Worm (Caenorhabditis elegans) whole organism, L1 larva: Measurements from ENCODE around the gene rpn-5.

Experiments
- C04F5.9 ChIP-seq: sonication (generic microtip); optimal IDR thresholded peaks from 2 replicates; lab custom pipeline; 2016; ENCODE audit warnings: missing genetic modification characterization, missing compliant biosample characterization
- C16A3.4 ChIP-seq: fragments of 150-350 bp; optimal IDR thresholded peaks from 2 replicates; lab custom pipeline; 2014; ENCODE audit warnings: missing biosample characterization, missing genetic modification characterization
- C34B4.2 ChIP-seq: sonication (generic microtip); optimal IDR thresholded peaks from 2 replicates; lab custom pipeline; 2017; ENCODE audit warnings: mild to moderate bottlenecking, missing genetic modification characterization, missing compliant biosample characterization
- F16B12.6 ChIP-seq: fragments of 150-350 bp; optimal IDR thresholded peaks from 2 replicates; lab custom pipeline; 2014; ENCODE audit warnings: missing biosample characterization, missing genetic modification characterization
- Y116A8C.19 ChIP-seq: sonication (generic microtip); optimal IDR thresholded peaks from 2 replicates; lab custom pipeline; 2016; ENCODE audit warnings: missing compliant biosample characterization, missing genetic modification characterization, borderline replicate concordance
- aly-2 ChIP-seq: fragments of 150-350 bp; optimal IDR thresholded peaks from 2 replicates; lab custom pipeline; 2014; ENCODE audit warnings: missing biosample characterization, missing genetic modification characterization
- blmp-1 ChIP-seq: fragments of 150-350 bp; optimal IDR thresholded peaks from 2 replicates; lab custom pipeline; 2014; ENCODE audit warnings: missing biosample characterization, missing genetic modification characterization
- ceh-8 ChIP-seq: fragments of 200-800 bp; sonication (Bioruptor generic); optimal IDR thresholded peaks from 2 replicates; lab custom pipeline; 2018; ENCODE audit warnings: mild to moderate bottlenecking, missing genetic modification characterization, moderate library complexity, missing compliant biosample characterization
- ces-1 ChIP-seq: fragments of 150-350 bp; optimal IDR thresholded peaks from 2 replicates; lab custom pipeline; 2014; ENCODE audit warnings: missing biosample characterization, missing genetic modification reagents, missing genetic modification characterization
- dsc-1 ChIP-seq: sonication (generic microtip); optimal IDR thresholded peaks from 2 replicates; lab custom pipeline; 2016; ENCODE audit warnings: mild to moderate bottlenecking, missing genetic modification characterization, missing compliant biosample characterization
- efl-1 ChIP-seq, 4 experiments: fragments of 150-350 bp; optimal IDR thresholded peaks in 3 of 4; peaks in 1 of 4; 1 replicate in 1 of 4; 2 replicates in 3 of 4; lab custom pipeline; 2014; ENCODE audit warnings: missing biosample characterization in 2 of 4, missing genetic modification characterization in 2 of 4, missing genetic modification reagents in 2 of 4
- efl-3 ChIP-seq: fragments of 200-800 bp; sonication (Bioruptor generic); optimal IDR thresholded peaks from 2 replicates; lab custom pipeline; 2018; ENCODE audit warnings: mild to moderate bottlenecking, missing genetic modification characterization, missing compliant biosample characterization
- egl-13 ChIP-seq: sonication (generic microtip); optimal IDR thresholded peaks from 2 replicates; lab custom pipeline; 2016; ENCODE audit warnings: missing genotype, missing genetic modification reagents, missing genetic modification characterization, missing compliant biosample characterization
- elt-2 ChIP-seq: sonication (generic microtip); optimal IDR thresholded peaks from 2 replicates; lab custom pipeline; 2016; ENCODE audit warnings: missing genetic modification characterization, mild to moderate bottlenecking, inconsistent platforms, missing compliant biosample characterization, missing genetic modification reagents
- elt-3 ChIP-seq, 6 experiments: fragments of 150-350 bp in 1 of 6; sonication (generic microtip); optimal IDR thresholded peaks; 2 replicates each; lab custom pipeline; 2017 to 2018; ENCODE audit warnings: missing biosample characterization in 6 of 6, missing genetic modification characterization in 6 of 6, inconsistent platforms in 1 of 6
- ets-5 ChIP-seq: fragments of 200-800 bp; sonication (Bioruptor generic); IDR thresholded peaks from 2 replicates; pipeline ENCODE4 v1.3.6; 2022; ENCODE audit warnings: missing genetic modification characterization, missing compliant biosample characterization
- fkh-10 ChIP-seq: sonication (generic microtip); optimal IDR thresholded peaks from 2 replicates; lab custom pipeline; 2017; ENCODE audit warnings: missing biosample characterization, missing genetic modification reagents, missing genetic modification characterization
- grh-1 ChIP-seq: fragments of 200-800 bp; sonication (Bioruptor generic); IDR thresholded peaks from 2 replicates; pipeline ENCODE4 v1.3.6; 2022; ENCODE audit warnings: missing genetic modification reagents, missing genetic modification characterization, missing compliant biosample characterization
- hlh-4 ChIP-seq: sonication (generic microtip); optimal IDR thresholded peaks from 2 replicates; lab custom pipeline; 2016; ENCODE audit warnings: mild to moderate bottlenecking, missing genetic modification characterization, missing compliant biosample characterization
- irx-1 ChIP-seq: sonication (generic microtip); optimal IDR thresholded peaks from 2 replicates; lab custom pipeline; 2016; ENCODE audit warnings: missing genetic modification characterization, missing compliant biosample characterization
- isw-1 ChIP-seq: fragments of 200-800 bp; sonication (Bioruptor generic); IDR thresholded peaks from 2 replicates; pipeline ENCODE4 v1.3.6; 2022; ENCODE audit warnings: missing genetic modification characterization, missing compliant biosample characterization
- lin-13 ChIP-seq: fragments of 150-350 bp; optimal IDR thresholded peaks from 2 replicates; lab custom pipeline; 2014; ENCODE audit warnings: missing biosample characterization, missing genetic modification reagents, missing genetic modification characterization
- lin-14 ChIP-seq: fragments of 200-800 bp; sonication (Bioruptor generic); optimal IDR thresholded peaks from 2 replicates; lab custom pipeline; 2018; ENCODE audit warnings: mild to moderate bottlenecking, missing genetic modification characterization, moderate library complexity, missing compliant biosample characterization
- lin-15B ChIP-seq: fragments of 150-350 bp; sonication (generic microtip); optimal IDR thresholded peaks from 3 replicates; lab custom pipeline; 2014; ENCODE audit warnings: missing biosample characterization, missing genetic modification characterization
- lin-35 ChIP-seq, 2 experiments: fragments of 150-350 bp; optimal IDR thresholded peaks; 2 replicates each; lab custom pipeline; 2014; ENCODE audit warnings: missing biosample characterization in 2 of 2, missing genetic modification characterization in 2 of 2, missing genetic modification reagents in 2 of 2
- mdl-1 ChIP-seq, 2 experiments: fragments of 150-350 bp; optimal IDR thresholded peaks; 2 replicates each; lab custom pipeline; 2014 to 2017; ENCODE audit warnings: missing biosample characterization in 2 of 2, missing genetic modification characterization in 2 of 2, inconsistent platforms in 1 of 2
- nhr-11 ChIP-seq: fragments of 150-350 bp; optimal IDR thresholded peaks from 2 replicates; lab custom pipeline; 2014; ENCODE audit warnings: missing biosample characterization, missing genetic modification characterization
- nhr-12 ChIP-seq: sonication (generic microtip); optimal IDR thresholded peaks from 2 replicates; lab custom pipeline; 2017; ENCODE audit warnings: missing biosample characterization, missing genetic modification characterization
- nhr-19 ChIP-seq: fragments of 200-800 bp; sonication (Bioruptor generic); conservative IDR thresholded peaks from 2 replicates; pipeline ENCODE4 v1.3.6; 2022; ENCODE audit warnings: missing genetic modification characterization, missing compliant biosample characterization
- nhr-20 ChIP-seq: sonication (generic microtip); optimal IDR thresholded peaks from 2 replicates; lab custom pipeline; 2016; ENCODE audit warnings: mild to moderate bottlenecking, missing genetic modification characterization, missing compliant biosample characterization
- nhr-237 ChIP-seq: fragments of 150-350 bp; optimal IDR thresholded peaks from 2 replicates; lab custom pipeline; 2014; ENCODE audit warnings: missing biosample characterization, missing genetic modification characterization
- nhr-47 ChIP-seq: sonication (generic microtip); optimal IDR thresholded peaks from 2 replicates; lab custom pipeline; 2016; ENCODE audit warnings: mild to moderate bottlenecking, missing genetic modification characterization, moderate library complexity, missing compliant biosample characterization
- nhr-71 ChIP-seq: sonication (generic microtip); optimal IDR thresholded peaks from 2 replicates; lab custom pipeline; 2016; ENCODE audit warnings: mild to moderate bottlenecking, missing genetic modification characterization, moderate library complexity, missing compliant biosample characterization
- nhr-76 ChIP-seq: sonication (generic microtip); optimal IDR thresholded peaks from 2 replicates; lab custom pipeline; 2017; ENCODE audit warnings: missing biosample characterization, missing genetic modification characterization
- nhr-85 ChIP-seq: sonication (generic microtip); peaks from one replicate; lab custom pipeline; 2016; ENCODE audit warnings: missing genetic modification characterization, inconsistent platforms, missing compliant biosample characterization
- nhr-90 ChIP-seq: sonication (generic microtip); optimal IDR thresholded peaks from 2 replicates; lab custom pipeline; 2016; ENCODE audit warnings: mild to moderate bottlenecking, missing genetic modification characterization, missing compliant biosample characterization; ENCODE audit not compliant: poor library complexity
- pag-3 ChIP-seq: sonication (generic microtip); optimal IDR thresholded peaks from 2 replicates; lab custom pipeline; 2017; ENCODE audit warnings: missing genetic modification characterization, mild to moderate bottlenecking, missing compliant biosample characterization, antibody characterized with exemption, borderline replicate concordance; ENCODE audit not compliant: insufficient read depth
- rnt-1 ChIP-seq: sonication (generic microtip); optimal IDR thresholded peaks from 2 replicates; lab custom pipeline; 2016; ENCODE audit warnings: mild to moderate bottlenecking, missing genetic modification characterization, moderate library complexity, missing compliant biosample characterization
- snu-23 ChIP-seq: sonication (generic microtip); optimal IDR thresholded peaks from 2 replicates; lab custom pipeline; 2016; ENCODE audit warnings: missing genetic modification characterization, missing compliant biosample characterization
- sox-4 ChIP-seq: sonication (generic microtip); optimal IDR thresholded peaks from 2 replicates; lab custom pipeline; 2016; ENCODE audit warnings: missing genetic modification characterization, missing compliant biosample characterization
- sptf-1 ChIP-seq: fragments of 150-350 bp; optimal IDR thresholded peaks from 2 replicates; lab custom pipeline; 2014; ENCODE audit warnings: missing biosample characterization, missing genetic modification characterization
- sup-37 ChIP-seq: fragments of 200-800 bp; sonication (Bioruptor generic); optimal IDR thresholded peaks from 2 replicates; lab custom pipeline; 2018; ENCODE audit warnings: mild to moderate bottlenecking, missing genetic modification characterization, missing compliant biosample characterization
- tbx-2 ChIP-seq: sonication (generic microtip); optimal IDR thresholded peaks from 2 replicates; lab custom pipeline; 2016; ENCODE audit warnings: missing genetic modification characterization, missing compliant biosample characterization
- unc-130 ChIP-seq: fragments of 150-350 bp; optimal IDR thresholded peaks from 2 replicates; lab custom pipeline; 2017; ENCODE audit warnings: missing biosample characterization, missing genetic modification characterization, inconsistent platforms
- unc-62 ChIP-seq: fragments of 150-350 bp; optimal IDR thresholded peaks from 2 replicates; lab custom pipeline; 2014; ENCODE audit warnings: missing biosample characterization, missing genetic modification reagents, missing genetic modification characterization
- unc-86 ChIP-seq: sonication (generic microtip); optimal IDR thresholded peaks from 2 replicates; lab custom pipeline; 2016; ENCODE audit warnings: missing genetic modification characterization, missing compliant biosample characterization
- unc-98 ChIP-seq: fragments of 200-800 bp; sonication (Bioruptor generic); IDR thresholded peaks from 2 replicates; pipeline ENCODE4 v1.3.6; 2022; ENCODE audit warnings: missing genetic modification characterization, missing compliant biosample characterization
- xbp-1 ChIP-seq: sonication (generic microtip); optimal IDR thresholded peaks from 2 replicates; lab custom pipeline; 2016; ENCODE audit warnings: missing genetic modification characterization, missing compliant biosample characterization
- zag-1 ChIP-seq: fragments of 150-350 bp; optimal IDR thresholded peaks from 2 replicates; lab custom pipeline; 2014; ENCODE audit warnings: missing biosample characterization, missing genetic modification characterization
- ztf-4 ChIP-seq: fragments of 150-350 bp; optimal IDR thresholded peaks from 2 replicates; lab custom pipeline; 2014; ENCODE audit warnings: missing biosample characterization, missing genetic modification characterization

Gene rpn-5

DNA sequence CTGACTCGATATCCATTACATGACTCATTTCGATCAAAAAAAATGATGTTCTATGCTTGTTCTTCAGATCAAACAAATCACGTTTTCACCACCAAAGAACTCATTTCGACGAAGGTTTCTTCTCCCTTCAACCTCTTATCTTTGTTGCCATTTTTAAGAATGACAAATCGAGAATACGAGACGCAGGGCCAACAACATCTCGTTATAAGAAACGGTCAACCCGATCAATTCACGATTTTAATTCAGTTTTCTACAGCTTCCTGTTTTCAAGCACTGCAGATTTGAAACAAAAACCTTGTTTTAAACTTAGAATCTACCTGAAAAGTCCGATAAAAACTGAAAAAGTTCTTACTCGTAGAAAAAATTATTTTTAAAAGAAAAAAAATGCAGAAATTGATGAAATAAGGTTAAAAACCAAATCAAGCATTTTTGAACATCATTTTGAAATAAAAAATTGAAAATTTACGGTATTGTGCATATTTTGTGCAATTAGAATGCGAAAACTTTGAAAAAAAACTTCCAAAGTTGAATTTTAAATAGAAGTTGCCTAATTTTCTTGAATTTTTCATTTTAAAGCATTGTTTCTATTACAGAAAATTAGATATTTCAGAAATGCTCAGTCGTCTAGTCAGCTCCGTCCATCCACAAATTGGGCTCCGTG is 43.4 kb upstream of the rpn-5 start, which contains the start of gene acs-11:
acs-11 (plus strand) TSS at position 611 of the 661 bp plus-strand sequence.
- TF ChIP-seq ztf-4 = no peak
- no peak for TF ChIP-seq F16B12.6 (tag; lab: Kevin White, UChicago)
- no peak for TF ChIP-seq elt-3 (tag; optimal IDR thresholded peaks at IDR 0.05; lab: Kevin White, UChicago)
- TF ChIP-seq nhr-12 (tag; lab: Kevin White, UChicago) = no peak
- TF ChIP-seq snu-23 (GFP tag; lab: Kevin White, UChicago) = peak; percentile 13
- no peak for TF ChIP-seq rnt-1
- no peak for TF ChIP-seq Y116A8C.19
- no peak for TF ChIP-seq nhr-47 (tag; lab: Kevin White, UChicago)
- TF ChIP-seq isw-1 (GFP tag; lab: Robert Waterston, UW) = no peak
- no peak for TF ChIP-seq unc-86
- no peak for TF ChIP-seq C16A3.4 (tag; lab: Kevin White, UChicago)
- TF ChIP-seq lin-14 (GFP tag; lab: Kevin White, UChicago) = peak; percentile 23
- no peak for TF ChIP-seq grh-1
- peak; percentile 22 for TF ChIP-seq elt-2
- TF ChIP-seq irx-1 = no peak
- no peak for TF ChIP-seq lin-15B (tag; lab: Kevin White, UChicago)
- TF ChIP-seq ces-1 (GFP tag; lab: Kevin White, UChicago) = no peak
- TF ChIP-seq efl-1 (optimal IDR thresholded peaks at IDR 0.05; lab: Kevin White, UChicago) = no peak
- peak in 1 of 2 experiments; percentile 89 for TF ChIP-seq efl-1 (GFP tag; optimal IDR thresholded peaks at IDR 0.05 in 1 of 2; lab: Kevin White, UChicago)
- peak in 1 of 2 experiments; percentile 5 for TF ChIP-seq mdl-1 (tag; optimal IDR thresholded peaks at IDR 0.05; lab: Kevin White, UChicago)
- no peak for TF ChIP-seq C04F5.9 (tag; lab: Kevin White, UChicago)
- TF ChIP-seq nhr-237 (tag; lab: Kevin White, UChicago) = no peak
- TF ChIP-seq unc-130 (tag; lab: Kevin White, UChicago) = peak; percentile 27
- no peak for TF ChIP-seq nhr-76 (tag; lab: Kevin White, UChicago)
- TF ChIP-seq unc-98 (GFP tag; lab: Robert Waterston, UW) = no peak
- no peak for TF ChIP-seq aly-2
- TF ChIP-seq unc-62 (GFP tag; lab: Kevin White, UChicago) = no peak
- peak; percentile 65 for TF ChIP-seq blmp-1 (tag; lab: Kevin White, UChicago)
- peak; percentile 25 for TF ChIP-seq nhr-71 (tag; lab: Kevin White, UChicago)
- no peak for TF ChIP-seq pag-3 (tag; lab: Kevin White, UChicago)
- TF ChIP-seq lin-13 (GFP tag; lab: Kevin White, UChicago) = no peak
- TF ChIP-seq nhr-20 (tag; lab: Kevin White, UChicago) = peak; percentile 11
- no peak for TF ChIP-seq sptf-1 (tag; lab: Kevin White, UChicago)
- peak in 1 of 2 experiments; percentile 58 for TF ChIP-seq lin-35 (GFP tag; optimal IDR thresholded peaks at IDR 0.05; lab: Kevin White, UChicago)
- TF ChIP-seq nhr-85 (tag; lab: Kevin White, UChicago) = peak; percentile 61
- peak; percentile 14 for TF ChIP-seq nhr-90 (tag; lab: Kevin White, UChicago)
- no peak for TF ChIP-seq xbp-1 (tag; lab: Kevin White, UChicago)

DNA sequence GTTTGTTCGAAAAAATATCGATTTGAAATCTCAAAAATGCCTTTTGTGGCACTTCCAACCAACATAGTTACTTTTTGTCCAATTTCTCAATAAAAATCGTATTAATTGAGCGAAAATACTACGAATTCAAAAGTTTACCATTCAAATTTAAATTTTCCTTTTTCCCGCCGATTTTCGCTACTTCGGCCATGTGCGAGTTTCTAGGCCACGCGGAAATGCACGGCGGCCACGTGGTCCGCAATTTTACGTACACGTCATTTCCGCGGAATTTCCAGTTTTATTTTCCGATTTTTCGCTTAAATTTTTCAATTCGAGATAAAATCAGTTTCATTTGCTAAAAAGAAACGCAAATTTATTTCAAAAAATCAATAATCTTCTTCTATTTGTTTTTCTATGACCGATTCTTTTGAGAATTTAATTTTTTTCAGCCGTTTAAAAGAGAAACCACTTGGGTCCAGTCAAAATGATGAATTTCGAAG is 41.8 kb upstream of the rpn-5 start, which contains the start of gene eas-1:
eas-1 (plus strand) TSS at position 429 of the 479 bp plus-strand sequence.
- TF ChIP-seq nhr-19 (GFP tag; lab: Robert Waterston, UW) (peak; percentile 82), ets-5 (GFP tag; lab: Robert Waterston, UW) (no peak), zag-1 (no peak), nhr-76 (tag; lab: Kevin White, UChicago) (no peak), nhr-12 (tag; lab: Kevin White, UChicago) (no peak), egl-13 (tag; lab: Kevin White, UChicago) (peak; percentile 84), lin-35 (GFP tag; optimal IDR thresholded peaks at IDR 0.05; lab: Kevin White, UChicago) (peak; percentile 96 to 97), efl-1 (optimal IDR thresholded peaks at IDR 0.05; lab: Kevin White, UChicago) (peak; percentile 97 to 100), efl-1 (GFP tag; optimal IDR thresholded peaks at IDR 0.05 in 1 of 2; lab: Kevin White, UChicago) (peak; percentile 96 to 99), hlh-4 (tag; lab: Kevin White, UChicago) (no peak), nhr-47 (tag; lab: Kevin White, UChicago) (peak; percentile 92), sox-4 (tag; lab: Kevin White, UChicago) (peak; percentile 87), dsc-1 (tag; lab: Kevin White, UChicago) (peak; percentile 86), F16B12.6 (tag; lab: Kevin White, UChicago) (peak; percentile 81), fkh-10 (GFP tag; lab: Kevin White, UChicago) (peak; percentile 25), isw-1 (GFP tag; lab: Robert Waterston, UW) (peak; percentile 81), ceh-8 (GFP tag; lab: Kevin White, UChicago) (peak; percentile 63), tbx-2 (tag; lab: Kevin White, UChicago) (peak; percentile 91), efl-3 (GFP tag; lab: Kevin White, UChicago) (peak; percentile 29), sup-37 (no peak), C34B4.2 (tag; lab: Kevin White, UChicago) (no peak), nhr-11 (tag; lab: Kevin White, UChicago) (no peak)
